Worm (Caenorhabditis elegans): ENCODE results near the gene C25D7.5.
A peak's percentile ranks its signal among the peaks of the same experiment; 100 is the strongest.

The C25D7.5 gene

DNA sequence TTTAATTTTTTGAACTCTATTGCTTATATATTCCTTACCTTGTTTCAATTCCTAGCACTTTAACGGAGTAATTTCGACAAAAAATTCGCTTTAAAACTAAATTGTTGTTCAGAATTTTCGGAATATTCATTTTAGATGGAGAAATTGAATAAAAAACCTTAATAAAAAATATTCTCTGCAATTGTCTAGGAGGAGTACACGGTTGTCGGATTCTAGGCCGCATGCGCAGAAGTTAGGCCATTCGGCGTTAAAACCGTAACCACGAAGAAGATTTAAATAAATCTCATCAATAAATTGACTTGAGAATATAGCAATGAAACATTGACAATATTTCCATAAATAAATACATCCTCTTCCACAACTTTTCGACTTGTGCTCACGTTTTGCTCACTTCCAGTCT is 29.8 kb downstream of the C25D7.5 start, which contains the start of the genes C01G10.10 and C01G10.9:
C01G10.10 (minus strand) TSS at position 151 of the 400 bp plus-strand sequence.
C01G10.9 (plus strand) TSS at position 240 of the 400 bp plus-strand sequence.
- TF ChIP-seq swsn-7 (tag; optimal IDR thresholded peaks at IDR 0.05): peak; percentile 83
- TF ChIP-seq snu-23 (GFP tag; optimal IDR thresholded peaks at IDR 0.05): peak; percentile 86
- peak; percentile 96 for TF ChIP-seq lir-3 (tag; optimal IDR thresholded peaks at IDR 0.05; ENCODE audit: poor library complexity)
- no peak for TF ChIP-seq nhr-11 (tag; optimal IDR thresholded peaks at IDR 0.05)
- peak; percentile 92 for TF ChIP-seq ceh-90 (tag; optimal IDR thresholded peaks at IDR 0.05)
- peak; percentile 34 for TF ChIP-seq unc-130 (tag; optimal IDR thresholded peaks at IDR 0.05)
- TF ChIP-seq tlp-1 (tag; optimal IDR thresholded peaks at IDR 0.05): no peak
- TF ChIP-seq grh-1 (GFP tag; IDR thresholded peaks at IDR 0.05): 0 out of 2 replicates have a peak, but pooled peaks have one; percentile 34
- TF ChIP-seq unc-98 (GFP tag; IDR thresholded peaks at IDR 0.05): peak; percentile 58; the same call in 1 of the 2 replicates
- TF ChIP-seq elt-2 (tag; optimal IDR thresholded peaks at IDR 0.05): peak; percentile 67
- peak; percentile 94 for TF ChIP-seq fkh-4 (tag; optimal IDR thresholded peaks at IDR 0.05; ENCODE audit: borderline replicate concordance)
- TF ChIP-seq xbp-1 (tag; optimal IDR thresholded peaks at IDR 0.05): peak; percentile 77
- TF ChIP-seq nhr-76 (tag; optimal IDR thresholded peaks at IDR 0.05): no peak
- peak; percentile 46 for TF ChIP-seq unc-86 (tag; optimal IDR thresholded peaks at IDR 0.05)
- peak; percentile 28 to 32 (median 30) for TF ChIP-seq ceh-82 (tag; optimal IDR thresholded peaks at IDR 0.05)
- TF ChIP-seq ama-1 (optimal IDR thresholded peaks at IDR 0.05): no peak
- TF ChIP-seq dpl-1 (GFP tag; optimal IDR thresholded peaks at IDR 0.05): peak; percentile 45 to 67 (median 56)
- TF ChIP-seq zip-4 (GFP tag; optimal IDR thresholded peaks at IDR 0.05): peak; percentile 20
- peak; percentile 93 for TF ChIP-seq nhr-85 (tag)
- peak; percentile 51 for TF ChIP-seq blmp-1 (tag; optimal IDR thresholded peaks at IDR 0.05)
- peak; percentile 93 for TF ChIP-seq irx-1 (tag; optimal IDR thresholded peaks at IDR 0.05)
- peak; percentile 80 for TF ChIP-seq hlh-4 (tag; optimal IDR thresholded peaks at IDR 0.05)
- peak; percentile 90 for TF ChIP-seq sox-4 (tag; optimal IDR thresholded peaks at IDR 0.05)
- TF ChIP-seq lin-13 (GFP tag; optimal IDR thresholded peaks at IDR 0.05): no peak
- TF ChIP-seq hpl-2 (GFP tag; optimal IDR thresholded peaks at IDR 0.05): no peak
- peak in 1 of 6 experiments; percentile 60 for TF ChIP-seq elt-3 (tag; optimal IDR thresholded peaks at IDR 0.05)
- no peak for TF ChIP-seq fkh-10 (GFP tag; optimal IDR thresholded peaks at IDR 0.05)
- peak; percentile 27 for TF ChIP-seq C16A3.4 (tag; optimal IDR thresholded peaks at IDR 0.05)
- peak; percentile 21 to 46 for TF ChIP-seq lin-35 (GFP tag; optimal IDR thresholded peaks at IDR 0.05)
- TF ChIP-seq nhr-71 (tag; optimal IDR thresholded peaks at IDR 0.05): peak; percentile 87
- peak; percentile 79 for TF ChIP-seq mep-1 (tag; optimal IDR thresholded peaks at IDR 0.05)
- TF ChIP-seq C04F5.9 (tag; optimal IDR thresholded peaks at IDR 0.05): peak; percentile 83
- peak; percentile 69 for TF ChIP-seq lin-14 (GFP tag; optimal IDR thresholded peaks at IDR 0.05)
- peak; percentile 90 for TF ChIP-seq dsc-1 (tag; optimal IDR thresholded peaks at IDR 0.05)
- peak; percentile 68 to 70 for TF ChIP-seq lsy-2 (tag; optimal IDR thresholded peaks at IDR 0.05)
- peak; percentile 96 for TF ChIP-seq pax-3 (tag; optimal IDR thresholded peaks at IDR 0.05)
- no peak for TF ChIP-seq sup-37 (GFP tag; optimal IDR thresholded peaks at IDR 0.05)
- TF ChIP-seq mab-9 (GFP tag; IDR thresholded peaks at IDR 0.05): peak; percentile 78; the same call in 1 of the 2 replicates
- TF ChIP-seq jun-1 (tag; optimal IDR thresholded peaks at IDR 0.05): peak; percentile 29
- no peak for TF ChIP-seq ceh-63 (GFP tag; optimal IDR thresholded peaks at IDR 0.05)
- TF ChIP-seq ztf-11 (tag; optimal IDR thresholded peaks at IDR 0.05): peak in 1 of 2 experiments; percentile 95
- TF ChIP-seq nhr-20 (tag; optimal IDR thresholded peaks at IDR 0.05): peak; percentile 85
- peak; percentile 46; the same call in 1 of the 2 replicates for TF ChIP-seq isw-1 (GFP tag; IDR thresholded peaks at IDR 0.05)
- TF ChIP-seq efl-1 (optimal IDR thresholded peaks at IDR 0.05): peak; percentile 40 to 68
- peak; percentile 52 to 95 for TF ChIP-seq efl-1 (GFP tag; optimal IDR thresholded peaks at IDR 0.05 in 1 of 2)
- peak; percentile 53 for TF ChIP-seq fkh-8 (tag; optimal IDR thresholded peaks at IDR 0.05)
- TF ChIP-seq skn-1 (tag; optimal IDR thresholded peaks at IDR 0.05): peak; percentile 38
- peak; percentile 70 for TF ChIP-seq Y116A8C.19 (tag; optimal IDR thresholded peaks at IDR 0.05; ENCODE audit: borderline replicate concordance)
- TF ChIP-seq lin-15B (tag; optimal IDR thresholded peaks at IDR 0.05): no peak
- peak; percentile 86 for TF ChIP-seq nhr-47 (tag; optimal IDR thresholded peaks at IDR 0.05)
- peak; percentile 92 for TF ChIP-seq nhr-90 (tag; optimal IDR thresholded peaks at IDR 0.05; ENCODE audit: poor library complexity)
- peak; percentile 50 for TF ChIP-seq snpc-4 (tag; optimal IDR thresholded peaks at IDR 0.05)
- peak; percentile 73 for TF ChIP-seq nhr-19 (GFP tag; conservative IDR thresholded peaks at IDR 0.05)

All from whole organism, L1 larva.